Worm (Caenorhabditis elegans): ENCODE results near the gene sra-13.

sra-13 gene

DNA sequence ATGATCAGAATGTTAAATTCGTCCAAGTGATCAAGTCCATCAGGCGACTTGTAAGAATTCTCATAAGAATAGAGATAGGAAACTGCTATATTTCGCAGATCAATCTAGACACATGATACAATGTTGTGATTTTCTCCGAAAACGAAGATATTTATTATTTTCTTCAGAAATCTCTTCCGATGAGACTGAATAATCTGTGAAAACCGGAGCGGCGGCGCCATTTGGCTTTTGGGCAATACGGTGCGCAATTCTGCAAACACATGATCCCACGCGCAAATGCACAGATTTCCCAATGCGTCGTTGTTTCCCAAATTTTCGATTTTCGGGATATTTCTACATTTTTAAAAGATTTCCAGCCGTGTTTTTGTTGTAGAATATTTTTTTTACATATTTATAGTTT is 34.7 kb downstream of the sra-13 start (continued):
- no peak; the same call in 1 of the 2 replicates for TF ChIP-seq madf-8 (GFP tag; conservative IDR thresholded peaks at IDR 0.05)
- no peak for TF ChIP-seq F55B11.4 (tag; optimal IDR thresholded peaks at IDR 0.05; ENCODE audit: borderline replicate concordance, insufficient read depth)
- TF ChIP-seq fkh-3 (tag; optimal IDR thresholded peaks at IDR 0.05), result no peak
- peak; percentile 48 for TF ChIP-seq F23B12.7 (tag; optimal IDR thresholded peaks at IDR 0.05; ENCODE audit: insufficient read depth)
- no peak for TF ChIP-seq F57C9.4 (tag; optimal IDR thresholded peaks at IDR 0.05)
- TF ChIP-seq ztf-26 (tag; optimal IDR thresholded peaks at IDR 0.05), result peak; percentile 2
- no peak for TF ChIP-seq tlf-1 (GFP tag; optimal IDR thresholded peaks at IDR 0.05)
- peak; percentile 38 for TF ChIP-seq tbp1 (GFP tag; optimal IDR thresholded peaks at IDR 0.05)
- TF ChIP-seq mel-28 (tag; optimal IDR thresholded peaks at IDR 0.05; ENCODE audit: borderline replicate concordance), result no peak
- TF ChIP-seq nfya-2 (GFP tag; IDR thresholded peaks at IDR 0.05), result no peak
- 0 out of 2 replicates have a peak, but pooled peaks have one; percentile 17 for TF ChIP-seq D2030.7 (GFP tag; IDR thresholded peaks at IDR 0.05)
- TF ChIP-seq ccch-3 (GFP tag; optimal IDR thresholded peaks at IDR 0.05), result no peak
- TF ChIP-seq lin-35 (GFP tag; optimal IDR thresholded peaks at IDR 0.05), result peak in 1 of 3 experiments; percentile 7
- TF ChIP-seq aptf-2 (GFP tag; conservative IDR thresholded peaks at IDR 0.05), result 0 out of 2 replicates have a peak, but pooled peaks have one; percentile 47
- no peak for TF ChIP-seq B0261.1 (tag; optimal IDR thresholded peaks at IDR 0.05)
- TF ChIP-seq Y67H2A.10 (GFP tag; conservative IDR thresholded peaks at IDR 0.05), result no peak
- peak; percentile 42; the same call in 1 of the 2 replicates for TF ChIP-seq F33H1.4 (GFP tag; IDR thresholded peaks at IDR 0.05)
- peak; percentile 17; the same call in 1 of the 2 replicates for TF ChIP-seq nfyb-1 (GFP tag; IDR thresholded peaks at IDR 0.05)
- no peak for TF ChIP-seq ztf-6 (GFP tag; IDR thresholded peaks at IDR 0.05)
- TF ChIP-seq efl-1 (GFP tag; optimal IDR thresholded peaks at IDR 0.05), result peak; percentile 40
- no peak for TF ChIP-seq nhr-179 (tag; optimal IDR thresholded peaks at IDR 0.05)
- no peak for TF ChIP-seq bed-2 (GFP tag; IDR thresholded peaks at IDR 0.05)
- TF ChIP-seq lin-54 (GFP tag; optimal IDR thresholded peaks at IDR 0.05), result peak; percentile 41
- no peak for TF ChIP-seq Y53G8AR.9 (GFP tag; conservative IDR thresholded peaks at IDR 0.05)
- TF ChIP-seq ztf-3 (GFP tag; optimal IDR thresholded peaks at IDR 0.05), result no peak
- TF ChIP-seq B0336.3 (GFP tag; IDR thresholded peaks at IDR 0.05), result no peak
- no peak for TF ChIP-seq attf-3 (GFP tag; conservative IDR thresholded peaks at IDR 0.05)
- no peak for TF ChIP-seq F10E7.11 (tag; optimal IDR thresholded peaks at IDR 0.05)
- peak; percentile 57; the same call in 1 of the 2 replicates for TF ChIP-seq dox-1 (GFP tag; IDR thresholded peaks at IDR 0.05)
- peak; percentile 70; the same call in 1 of the 2 replicates for TF ChIP-seq madf-6 (GFP tag; IDR thresholded peaks at IDR 0.05)
- TF ChIP-seq lsy-27 (tag; optimal IDR thresholded peaks at IDR 0.05; ENCODE audit: borderline replicate concordance, insufficient read depth), result no peak
- TF ChIP-seq B0035.1 (tag; optimal IDR thresholded peaks at IDR 0.05), result no peak
- TF ChIP-seq him-1 (tag; optimal IDR thresholded peaks at IDR 0.05), result no peak
- TF ChIP-seq F52B5.7 (tag; optimal IDR thresholded peaks at IDR 0.05), result no peak
- TF ChIP-seq cebp-1 (GFP tag; IDR thresholded peaks at IDR 0.05), result peak; percentile 30; the same call in 1 of the 2 replicates
- TF ChIP-seq cebp-1 (tag; optimal IDR thresholded peaks at IDR 0.05), result peak; percentile 80
- TF ChIP-seq lin-40 (tag; optimal IDR thresholded peaks at IDR 0.05), result peak; percentile 27
- TF ChIP-seq bed-1 (GFP tag; IDR thresholded peaks at IDR 0.05), result no peak
- no peak for TF ChIP-seq C06A6.2 (GFP tag; conservative IDR thresholded peaks at IDR 0.05)
- no peak for TF ChIP-seq tbx-9 (tag; optimal IDR thresholded peaks at IDR 0.05; ENCODE audit: borderline replicate concordance)
- TF ChIP-seq ztf-28 (GFP tag; IDR thresholded peaks at IDR 0.05), result no peak
- no peak for TF ChIP-seq snpc-1.3 (tag; optimal IDR thresholded peaks at IDR 0.05; ENCODE audit: insufficient read depth)
- peak; percentile 49 for TF ChIP-seq mcd-1 (GFP tag; IDR thresholded peaks at IDR 0.05)
- no peak for TF ChIP-seq gei-17 (GFP tag; optimal IDR thresholded peaks at IDR 0.05)
- peak; percentile 9 for TF ChIP-seq dpl-1 (GFP tag; optimal IDR thresholded peaks at IDR 0.05)
- TF ChIP-seq ceh-58 (GFP tag; IDR thresholded peaks at IDR 0.05), result no peak
- TF ChIP-seq hsf-1 (GFP tag; IDR thresholded peaks at IDR 0.05), result 0 out of 2 replicates have a peak, but pooled peaks have one; percentile 9
- no peak for TF ChIP-seq attf-6 (GFP tag; IDR thresholded peaks at IDR 0.05)

Measured in whole organism, young adult.